Fruit fly (Drosophila melanogaster): ENCODE results near the gene Calx.

Calx gene

DNA sequence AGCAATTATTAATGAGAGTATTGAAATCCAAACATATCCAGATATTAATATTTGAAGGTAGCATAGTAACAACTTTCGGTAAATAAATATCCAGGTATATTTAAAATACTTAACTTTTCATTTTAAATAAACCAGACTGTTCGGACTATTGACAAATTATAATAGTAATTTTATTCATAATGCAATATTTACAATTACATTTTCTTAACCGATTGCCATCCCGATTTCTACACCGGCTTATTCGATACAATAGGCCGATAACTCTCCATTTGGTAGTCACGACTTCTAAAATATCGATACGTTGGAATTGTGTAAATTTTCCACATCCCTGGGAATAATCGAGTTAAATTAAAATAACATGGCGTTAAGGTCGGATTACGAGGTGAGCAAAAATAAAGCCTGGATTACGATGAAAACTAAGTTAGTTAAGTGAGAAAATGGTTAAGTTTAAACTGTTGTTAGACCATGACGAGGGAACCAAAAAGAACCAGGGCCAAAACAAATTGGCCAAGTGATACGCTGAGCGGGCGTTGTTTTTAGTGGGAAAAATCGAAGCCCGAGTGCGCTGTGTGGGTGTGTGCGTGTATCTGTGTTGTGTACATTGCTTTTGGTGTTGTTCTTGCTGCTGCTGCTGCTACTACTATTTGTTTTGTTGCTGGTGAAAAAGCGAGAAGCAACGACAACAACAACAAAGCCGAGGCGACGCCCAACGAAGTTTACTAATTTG lies 29.4 kb upstream of the Calx start, which contains the start of gene Atpalpha (continued):
- TF ChIP-seq tgo (GFP tag; IDR thresholded peaks at IDR 0.05) (no peak), jumu (GFP tag; optimal IDR thresholded peaks at IDR 0.05) (no peak), chif (GFP tag; optimal IDR thresholded peaks at IDR 0.05) (no peak), Dp (GFP tag; optimal IDR thresholded peaks at IDR 0.05) (peak; percentile 28), Ssrp (tag; optimal IDR thresholded peaks at IDR 0.05) (no peak), CG31365 (tag; optimal IDR thresholded peaks at IDR 0.05) (no peak), CG18262 (tag; optimal IDR thresholded peaks at IDR 0.05) (no peak), CG11723 (GFP tag; optimal IDR thresholded peaks at IDR 0.05) (no peak), Deaf1 (tag; optimal IDR thresholded peaks at IDR 0.05) (peak; percentile 23), CG10431 (GFP tag; optimal IDR thresholded peaks at IDR 0.05) (peak; percentile 47), CG6854 (GFP tag; optimal IDR thresholded peaks at IDR 0.05) (no peak), CG32532 (GFP tag; IDR thresholded peaks at IDR 0.05) (peak; percentile 30; the same call in 1 of the 2 replicates), btn (GFP tag; optimal IDR thresholded peaks at IDR 0.05) (no peak), row (GFP tag; IDR thresholded peaks at IDR 0.05) (peak; percentile 46; the same call in 2 of the 3 replicates), Neu2 (GFP tag; optimal IDR thresholded peaks at IDR 0.05; ENCODE audit: borderline replicate concordance) (peak; percentile 85), CkIIα-i1 (GFP tag; IDR thresholded peaks at IDR 0.05) (no peak), Elba2 (GFP tag; optimal IDR thresholded peaks at IDR 0.05) (no peak), ro (GFP tag; IDR thresholded peaks at IDR 0.05) (no peak), trem (tag; optimal IDR thresholded peaks at IDR 0.05) (peak; percentile 60), tup (GFP tag; optimal IDR thresholded peaks at IDR 0.05) (no peak), CG9876 (GFP tag; optimal IDR thresholded peaks at IDR 0.05) (no peak), Ets65A (GFP tag) (peak; percentile 26), Eip74EF (GFP tag; optimal IDR thresholded peaks at IDR 0.05) (peak in 1 of 2 experiments; percentile 39), en (GFP tag; optimal IDR thresholded peaks at IDR 0.05) (no peak), CG7271 (tag; optimal IDR thresholded peaks at IDR 0.05) (peak; percentile 70), hb (GFP tag; IDR thresholded peaks at IDR 0.05; ENCODE audit: partially characterized antibody) (peak; percentile 97), gsb-n (tag; optimal IDR thresholded peaks at IDR 0.05) (peak; percentile 5), Hr39 (optimal IDR thresholded peaks at IDR 0.05) (no peak), fd102C (GFP tag; optimal IDR thresholded peaks at IDR 0.05) (no peak), Oaz (GFP tag; IDR thresholded peaks at IDR 0.05) (no peak), emc (GFP tag; optimal IDR thresholded peaks at IDR 0.05) (no peak), CG17186 (GFP tag; optimal IDR thresholded peaks at IDR 0.05) (no peak), CG30403 (GFP tag; optimal IDR thresholded peaks at IDR 0.05) (no peak), CG7372 (GFP tag; IDR thresholded peaks at IDR 0.05) (no peak), CG17829 (tag; optimal IDR thresholded peaks at IDR 0.05) (peak; percentile 27), wdn (GFP tag; IDR thresholded peaks at IDR 0.05) (no peak), CG31388 (GFP tag; optimal IDR thresholded peaks at IDR 0.05) (no peak), z (GFP tag; IDR thresholded peaks at IDR 0.05) (0 out of 3 replicates have a peak, but pooled peaks have one; percentile 52), Myb (GFP tag; optimal IDR thresholded peaks at IDR 0.05) (no peak), slbo (GFP tag; IDR thresholded peaks at IDR 0.05) (no peak; the same call in 1 of the 2 replicates), CG11696 (GFP tag; IDR thresholded peaks at IDR 0.05) (no peak), ac (GFP tag; optimal IDR thresholded peaks at IDR 0.05) (no peak), seq (GFP tag; IDR thresholded peaks at IDR 0.05) (no peak), Chrac-16 (GFP tag; optimal IDR thresholded peaks at IDR 0.05) (no peak), CG16815 (GFP tag; optimal IDR thresholded peaks at IDR 0.05) (no peak), Tbp (GFP tag; optimal IDR thresholded peaks at IDR 0.05) (no peak), HHEX (GFP tag; optimal IDR thresholded peaks at IDR 0.05) (no peak), Sry-β (GFP tag; optimal IDR thresholded peaks at IDR 0.05) (no peak), CG32767 (GFP tag; IDR thresholded peaks at IDR 0.05) (no peak), CG10366 (GFP tag; IDR thresholded peaks at IDR 0.05) (no peak), fru (optimal IDR thresholded peaks at IDR 0.05) (no peak)
